Worm (Caenorhabditis elegans): ENCODE data around the gene T04C9.2.

DNA sequence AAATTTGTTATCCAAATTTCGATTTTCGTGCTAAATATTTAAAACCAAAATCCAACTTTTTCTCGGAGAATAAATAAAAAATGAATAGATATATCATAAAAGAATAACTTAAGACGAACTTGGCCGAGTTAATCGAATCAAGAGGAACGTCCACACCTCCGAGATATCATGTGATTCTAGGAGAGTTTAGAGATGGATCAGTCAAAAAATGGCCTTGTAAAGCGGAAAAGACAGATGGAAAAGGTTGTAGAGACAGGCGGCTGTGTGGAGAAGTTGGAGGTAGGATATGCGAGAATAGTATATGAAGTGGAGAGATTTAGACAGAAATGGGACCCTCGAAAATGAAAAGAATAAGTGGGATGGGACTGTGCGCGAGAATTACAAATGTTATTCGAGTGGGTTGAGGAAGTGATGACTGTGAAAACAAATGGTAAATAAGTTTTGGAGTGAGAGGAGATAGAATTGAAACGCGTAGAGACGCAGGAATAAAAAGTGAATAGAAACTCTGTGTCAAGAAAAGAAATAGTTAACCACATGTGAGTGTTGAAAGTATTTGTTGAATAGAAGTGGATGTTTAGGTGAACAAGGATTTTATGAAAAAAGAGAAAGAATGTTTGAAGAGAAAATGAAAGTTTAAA lies 8.8 kb upstream of the T04C9.2 start:
- TF ChIP-seq ama-1 (optimal IDR thresholded peaks at IDR 0.05) (no peak), C38D4.7 (GFP tag; optimal IDR thresholded peaks at IDR 0.05) (no peak), pha-4 (tag; optimal IDR thresholded peaks at IDR 0.05) (no peak), nhr-11 (tag; optimal IDR thresholded peaks at IDR 0.05) (no peak), dmd-4 (tag; optimal IDR thresholded peaks at IDR 0.05; ENCODE audit: borderline replicate concordance) (no peak)
